Worm (Caenorhabditis elegans) whole organism, young adult: ENCODE results near the gene E04F6.10.

Experiments used
- B0035.1 ChIP-seq: sonication (generic microtip); optimal IDR thresholded peaks from 2 replicates; lab custom pipeline; 2016; ENCODE audit warnings: missing genetic modification characterization, mild to moderate bottlenecking, missing compliant biosample characterization, missing genotype, missing genetic modification reagents
- C17E4.6 ChIP-seq: fragments of 200-800 bp; sonication (Bioruptor generic); IDR thresholded peaks from 2 replicates; pipeline ENCODE4 v1.3.6; 2022; ENCODE audit warnings: missing genetic modification reagents, missing genetic modification characterization, missing compliant biosample characterization
- F55B11.4 ChIP-seq: sonication (generic microtip); optimal IDR thresholded peaks from 2 replicates; lab custom pipeline; 2016; ENCODE audit warnings: missing compliant biosample characterization, missing genetic modification characterization, borderline replicate concordance; ENCODE audit not compliant: insufficient read depth
- F57A8.1 ChIP-seq: fragments of 200-800 bp; sonication (Bioruptor generic); optimal IDR thresholded peaks from 2 replicates; lab custom pipeline; 2018; ENCODE audit warnings: mild to moderate bottlenecking, missing genetic modification characterization, moderate library complexity, missing compliant biosample characterization
- K11D2.4 ChIP-seq: fragments of 200-800 bp; sonication (Bioruptor generic); IDR thresholded peaks from 2 replicates; pipeline ENCODE4 v1.3.6; 2022; ENCODE audit warnings: missing genetic modification reagents, missing genetic modification characterization, missing compliant biosample characterization
- T07F8.4 ChIP-seq: sonication (generic microtip); optimal IDR thresholded peaks from 2 replicates; lab custom pipeline; 2016; ENCODE audit warnings: mild to moderate bottlenecking, missing genetic modification characterization, moderate library complexity, missing compliant biosample characterization
- T26A5.8 ChIP-seq: sonication (generic microtip); optimal IDR thresholded peaks from 2 replicates; lab custom pipeline; 2016; ENCODE audit warnings: missing genetic modification characterization, missing compliant biosample characterization
- Y53F4B.3 ChIP-seq: fragments of 200-800 bp; sonication (Bioruptor generic); IDR thresholded peaks from 2 replicates; pipeline ENCODE4 v1.3.6; 2022; ENCODE audit warnings: missing genetic modification reagents, missing genetic modification characterization, missing compliant biosample characterization
- Y56A3A.18 ChIP-seq: fragments of 200-800 bp; sonication (Bioruptor generic); IDR thresholded peaks from 2 replicates; pipeline ENCODE4 v1.3.6; 2022; ENCODE audit warnings: missing genetic modification reagents, missing genetic modification characterization, missing compliant biosample characterization
- akir-1 ChIP-seq: fragments of 200-800 bp; sonication (Bioruptor generic); optimal IDR thresholded peaks from 2 replicates; lab custom pipeline; 2018; ENCODE audit warnings: mild to moderate bottlenecking, missing genetic modification characterization, moderate library complexity, missing compliant biosample characterization
- aptf-2 ChIP-seq: fragments of 200-800 bp; sonication (Bioruptor generic); conservative IDR thresholded peaks from 2 replicates; pipeline ENCODE4 v1.3.6; 2022; ENCODE audit warnings: missing genetic modification reagents, missing genetic modification characterization, missing compliant biosample characterization
- atf-7 ChIP-seq: sonication (generic microtip); optimal IDR thresholded peaks from 2 replicates; lab custom pipeline; 2017; ENCODE audit warnings: mild to moderate bottlenecking, missing genetic modification characterization, missing compliant biosample characterization
- athp-1 ChIP-seq: sonication (generic microtip); optimal IDR thresholded peaks from 2 replicates; lab custom pipeline; 2017; ENCODE audit warnings: mild to moderate bottlenecking, missing genetic modification characterization, missing compliant biosample characterization
- attf-3 ChIP-seq: fragments of 200-800 bp; sonication (Bioruptor generic); conservative IDR thresholded peaks from 2 replicates; pipeline ENCODE4 v1.3.6; 2022; ENCODE audit warnings: missing genetic modification reagents, missing genetic modification characterization, missing compliant biosample characterization
- attf-6 ChIP-seq: fragments of 200-800 bp; sonication (Bioruptor generic); IDR thresholded peaks from 2 replicates; pipeline ENCODE4 v1.3.6; 2022; ENCODE audit warnings: missing genetic modification reagents, missing genetic modification characterization, missing compliant biosample characterization
- ccch-3 ChIP-seq: fragments of 200-800 bp; sonication (Bioruptor generic); optimal IDR thresholded peaks from 2 replicates; lab custom pipeline; 2018; ENCODE audit warnings: mild to moderate bottlenecking, missing genetic modification characterization, missing compliant biosample characterization
- cebp-1 ChIP-seq, 2 experiments: fragments of 200-800 bp in 1 of 2; sonication (Bioruptor generic) in 1 of 2; sonication (generic microtip) in 1 of 2; IDR thresholded peaks in 1 of 2; optimal IDR thresholded peaks in 1 of 2; 2 replicates each; pipeline versions ENCODE4 v1.3.6 to Lab custom; 2017 to 2022; ENCODE audit warnings: missing compliant biosample characterization in 2 of 2, missing genetic modification characterization in 2 of 2, mild to moderate bottlenecking in 1 of 2, missing genetic modification reagents in 1 of 2, moderate library complexity in 1 of 2
- cebp-2 ChIP-seq: fragments of 200-800 bp; sonication (Bioruptor generic); IDR thresholded peaks from 2 replicates; pipeline ENCODE4 v1.3.6; 2022; ENCODE audit warnings: missing genetic modification characterization, missing compliant biosample characterization
- die-1 ChIP-seq: sonication (generic microtip); optimal IDR thresholded peaks from 2 replicates; lab custom pipeline; 2016; ENCODE audit warnings: missing genotype, mild to moderate bottlenecking, missing genetic modification characterization, missing compliant biosample characterization
- dox-1 ChIP-seq: fragments of 200-800 bp; sonication (Bioruptor generic); IDR thresholded peaks from 2 replicates; pipeline ENCODE4 v1.3.6; 2022; ENCODE audit warnings: missing genetic modification reagents, missing genetic modification characterization, missing compliant biosample characterization
- dpff-1 ChIP-seq: sonication (generic microtip); optimal IDR thresholded peaks from 2 replicates; lab custom pipeline; 2017; ENCODE audit warnings: mild to moderate bottlenecking, missing genetic modification characterization, missing compliant biosample characterization
- egl-44 ChIP-seq: fragments of 200-800 bp; sonication (Bioruptor generic); IDR thresholded peaks from 2 replicates; pipeline ENCODE4 v1.3.6; 2022; ENCODE audit warnings: missing genetic modification reagents, missing genetic modification characterization, missing compliant biosample characterization
- hlh-26 ChIP-seq: fragments of 200-800 bp; sonication (Bioruptor generic); conservative IDR thresholded peaks from 2 replicates; pipeline ENCODE4 v1.3.6; 2022; ENCODE audit warnings: missing genetic modification reagents, missing genetic modification characterization, missing compliant biosample characterization
- hmg-1.2 ChIP-seq: fragments of 200-800 bp; sonication (Bioruptor generic); IDR thresholded peaks from 2 replicates; pipeline ENCODE4 v1.3.6; 2022; ENCODE audit warnings: missing genetic modification reagents, missing genetic modification characterization, missing compliant biosample characterization
- hrde-1 ChIP-seq: sonication (generic microtip); optimal IDR thresholded peaks from 2 replicates; lab custom pipeline; 2016; ENCODE audit warnings: missing genetic modification characterization, mild to moderate bottlenecking, missing compliant biosample characterization, moderate library complexity, missing genotype, missing genetic modification reagents, borderline replicate concordance
- hsf-1 ChIP-seq: fragments of 200-800 bp; sonication (Bioruptor generic); IDR thresholded peaks from 2 replicates; pipeline ENCODE4 v1.3.6; 2022; ENCODE audit warnings: missing genetic modification reagents, missing genetic modification characterization, missing compliant biosample characterization
- lag-1 ChIP-seq: fragments of 200-800 bp; sonication (Bioruptor generic); IDR thresholded peaks from 2 replicates; pipeline ENCODE4 v1.3.6; 2022; ENCODE audit warnings: missing genetic modification reagents, missing genetic modification characterization, missing compliant biosample characterization
- let-526 ChIP-seq: fragments of 200-800 bp; sonication (Bioruptor generic); IDR thresholded peaks from 2 replicates; pipeline ENCODE4 v1.3.6; 2022; ENCODE audit warnings: missing genetic modification reagents, missing genetic modification characterization, missing compliant biosample characterization
- let-607 ChIP-seq, 2 experiments: fragments of 200-800 bp in 1 of 2; sonication (Bioruptor generic) in 1 of 2; sonication (generic microtip) in 1 of 2; optimal IDR thresholded peaks; 2 replicates each; lab custom pipeline; 2016 to 2018; ENCODE audit warnings: mild to moderate bottlenecking in 2 of 2, missing compliant biosample characterization in 2 of 2, missing genetic modification characterization in 2 of 2, moderate library complexity in 2 of 2, missing genotype in 1 of 2
- lin-35 ChIP-seq, 3 experiments: fragments of 150-350 bp in 2 of 3; sonication (generic microtip) in 1 of 3; optimal IDR thresholded peaks; 2 replicates each; lab custom pipeline; 2014 to 2018; ENCODE audit warnings: missing biosample characterization in 3 of 3, missing genetic modification characterization in 3 of 3, missing genetic modification reagents in 3 of 3
- lin-40 ChIP-seq: sonication (generic microtip); optimal IDR thresholded peaks from 2 replicates; lab custom pipeline; 2016; ENCODE audit warnings: missing genetic modification characterization, mild to moderate bottlenecking, missing compliant biosample characterization, missing genotype, missing genetic modification reagents
- madf-10 ChIP-seq: sonication (generic microtip); optimal IDR thresholded peaks from 2 replicates; lab custom pipeline; 2016; ENCODE audit warnings: mild to moderate bottlenecking, missing genetic modification characterization, missing compliant biosample characterization
- madf-3 ChIP-seq: fragments of 200-800 bp; sonication (Bioruptor generic); IDR thresholded peaks from 2 replicates; pipeline ENCODE4 v1.3.6; 2022; ENCODE audit warnings: missing genetic modification reagents, missing genetic modification characterization, missing compliant biosample characterization
- mcd-1 ChIP-seq: fragments of 200-800 bp; sonication (Bioruptor generic); IDR thresholded peaks from 2 replicates; pipeline ENCODE4 v1.3.6; 2022; ENCODE audit warnings: missing genetic modification reagents, missing genetic modification characterization, missing compliant biosample characterization
- nfya-2 ChIP-seq: fragments of 200-800 bp; sonication (Bioruptor generic); IDR thresholded peaks from 2 replicates; pipeline ENCODE4 v1.3.6; 2022; ENCODE audit warnings: missing genetic modification reagents, missing genetic modification characterization, missing compliant biosample characterization
- rcor-1 ChIP-seq: fragments of 200-800 bp; sonication (Bioruptor generic); IDR thresholded peaks from 2 replicates; pipeline ENCODE4 v1.3.6; 2022; ENCODE audit warnings: missing genetic modification reagents, missing genetic modification characterization, missing compliant biosample characterization
- repo-1 ChIP-seq: sonication (generic microtip); optimal IDR thresholded peaks from 2 replicates; lab custom pipeline; 2017; ENCODE audit warnings: mild to moderate bottlenecking, missing genetic modification characterization, missing compliant biosample characterization
- snpc-3.4 ChIP-seq: sonication (generic microtip); optimal IDR thresholded peaks from 2 replicates; lab custom pipeline; 2017; ENCODE audit warnings: missing genetic modification characterization, mild to moderate bottlenecking, missing compliant biosample characterization, antibody characterized with exemption, moderate library complexity, missing genotype, missing genetic modification reagents
- somi-1 ChIP-seq: fragments of 200-800 bp; sonication (Bioruptor generic); optimal IDR thresholded peaks from 2 replicates; lab custom pipeline; 2018; ENCODE audit warnings: mild to moderate bottlenecking, missing genetic modification characterization, missing compliant biosample characterization
- tbp1 ChIP-seq: fragments of 200-800 bp; sonication (Bioruptor generic); optimal IDR thresholded peaks from 2 replicates; lab custom pipeline; 2018; ENCODE audit warnings: mild to moderate bottlenecking, missing genetic modification characterization, missing compliant biosample characterization
- unc-130 ChIP-seq: sonication (generic microtip); optimal IDR thresholded peaks from 2 replicates; lab custom pipeline; 2016; ENCODE audit warnings: missing genetic modification reagents, missing genetic modification characterization, missing compliant biosample characterization
- unc-62 ChIP-seq: fragments of 150-350 bp; optimal IDR thresholded peaks from 2 replicates; lab custom pipeline; 2014; ENCODE audit warnings: missing biosample characterization, missing genetic modification reagents, missing genetic modification characterization
- xnd-1 ChIP-seq: sonication (generic microtip); optimal IDR thresholded peaks from 2 replicates; lab custom pipeline; 2016; ENCODE audit warnings: missing genotype, missing genetic modification reagents, missing genetic modification characterization, missing compliant biosample characterization
- zim-3 ChIP-seq: sonication (generic microtip); optimal IDR thresholded peaks from 2 replicates; lab custom pipeline; 2017; ENCODE audit warnings: mild to moderate bottlenecking, missing genetic modification characterization, moderate library complexity, missing compliant biosample characterization
- ztf-28 ChIP-seq: fragments of 200-800 bp; sonication (Bioruptor generic); IDR thresholded peaks from 2 replicates; pipeline ENCODE4 v1.3.6; 2022; ENCODE audit warnings: missing genetic modification reagents, missing genetic modification characterization, missing compliant biosample characterization
- ztf-3 ChIP-seq: fragments of 200-800 bp; sonication (Bioruptor generic); optimal IDR thresholded peaks from 2 replicates; lab custom pipeline; 2018; ENCODE audit warnings: mild to moderate bottlenecking, missing genetic modification characterization, missing compliant biosample characterization

E04F6.10 gene

ce11 chrII:7200051-7200599 lies 16.8 kb downstream of the E04F6.10 start, which contains the start of gene pcrg-1:
TSS of gene pcrg-1 (plus strand) at chrII:7200549.
- TF ChIP-seq unc-62 (GFP tag; lab: Kevin White, UChicago): no peak
- no peak for TF ChIP-seq ccch-3 (GFP tag; lab: Kevin White, UChicago)
- peak; percentile 64 for TF ChIP-seq attf-3 (GFP tag; lab: Robert Waterston, UW)
- TF ChIP-seq Y56A3A.18 (GFP tag; lab: Robert Waterston, UW): peak; percentile 82; the same call in 1 of the 2 replicates
- TF ChIP-seq C17E4.6: peak; percentile 77
- peak; percentile 92 for TF ChIP-seq hmg-1.2
- peak; percentile 94 for TF ChIP-seq athp-1 (tag; lab: Kevin White, UChicago)
- peak; percentile 90 for TF ChIP-seq dox-1 (GFP tag; lab: Robert Waterston, UW)
- no peak for TF ChIP-seq F55B11.4
- TF ChIP-seq dpff-1: peak; percentile 89
- peak; percentile 56 for TF ChIP-seq atf-7
- TF ChIP-seq T26A5.8 (tag; lab: Kevin White, UChicago): peak; percentile 74
- peak; percentile 79; the same call in 1 of the 2 replicates for TF ChIP-seq mcd-1
- TF ChIP-seq nfya-2 (GFP tag; lab: Robert Waterston, UW): 0 out of 2 replicates have a peak, but pooled peaks have one; percentile 65
- TF ChIP-seq madf-10: peak; percentile 59
- peak; percentile 91 for TF ChIP-seq die-1 (tag; lab: Kevin White, UChicago)
- TF ChIP-seq let-526 (GFP tag; lab: Robert Waterston, UW): peak; percentile 54; the same call in 1 of the 2 replicates
- peak; percentile 80 for TF ChIP-seq somi-1 (GFP tag; lab: Kevin White, UChicago)
- peak; percentile 88 for TF ChIP-seq attf-6
- no peak for TF ChIP-seq lag-1 (GFP tag; lab: Robert Waterston, UW)
- TF ChIP-seq akir-1 (GFP tag; lab: Kevin White, UChicago): peak; percentile 36
- peak; percentile 90 for TF ChIP-seq snpc-3.4 (tag; lab: Kevin White, UChicago)
- no peak for TF ChIP-seq ztf-28
- TF ChIP-seq hsf-1 (GFP tag; lab: Robert Waterston, UW): peak; percentile 65
- no peak for TF ChIP-seq unc-130 (GFP tag; lab: Kevin White, UChicago)
- peak; percentile 87 for TF ChIP-seq repo-1 (tag; lab: Kevin White, UChicago)
- peak; percentile 76 for TF ChIP-seq lin-40
- TF ChIP-seq ztf-3 (GFP tag; lab: Kevin White, UChicago): peak; percentile 20
- TF ChIP-seq cebp-2: 0 out of 2 replicates have a peak, but pooled peaks have one; percentile 30
- TF ChIP-seq rcor-1: peak; percentile 62
- TF ChIP-seq madf-3: peak; percentile 84
- TF ChIP-seq aptf-2 (GFP tag; lab: Robert Waterston, UW): 0 out of 2 replicates have a peak, but pooled peaks have one; percentile 30
- TF ChIP-seq lin-35 (GFP tag; optimal IDR thresholded peaks at IDR 0.05; lab: Kevin White, UChicago): peak in 1 of 3 experiments; percentile 59
- peak; percentile 80; the same call in 1 of the 2 replicates for TF ChIP-seq egl-44
- peak; percentile 31 for TF ChIP-seq xnd-1
- TF ChIP-seq hrde-1: peak; percentile 30
- peak; percentile 40 to 43 for TF ChIP-seq let-607 (tag; optimal IDR thresholded peaks at IDR 0.05; lab: Kevin White, UChicago)
- TF ChIP-seq tbp1 (GFP tag; lab: Kevin White, UChicago): peak; percentile 87
- TF ChIP-seq zim-3 (tag; lab: Kevin White, UChicago): peak; percentile 82
- peak; percentile 55 for TF ChIP-seq F57A8.1 (GFP tag; lab: Kevin White, UChicago)
- TF ChIP-seq B0035.1 (tag; lab: Kevin White, UChicago): peak; percentile 16
- TF ChIP-seq hlh-26 (GFP tag; lab: Robert Waterston, UW): peak; percentile 76; the same call in 1 of the 2 replicates
- TF ChIP-seq Y53F4B.3 (GFP tag; lab: Robert Waterston, UW): peak; percentile 28; the same call in 1 of the 2 replicates
- peak; percentile 63; the same call in 1 of the 2 replicates for TF ChIP-seq K11D2.4 (GFP tag; lab: Robert Waterston, UW)
- TF ChIP-seq cebp-1 (GFP tag; IDR thresholded peaks at IDR 0.05; lab: Robert Waterston, UW): peak; percentile 22; the same call in 1 of the 2 replicates
- no peak for TF ChIP-seq cebp-1 (tag; optimal IDR thresholded peaks at IDR 0.05; lab: Kevin White, UChicago)
- peak; percentile 80 for TF ChIP-seq T07F8.4
